Fruit fly (Drosophila melanogaster) whole organism, embryonic: ENCODE data around the gene CG9132.

Source experiments
- Adf1 ChIP-seq: fragments of 200-800 bp; sonication (Bioruptor generic); IDR thresholded peaks from 2 replicates; pipeline ENCODE4 v1.3.6; 2022; ENCODE audit warnings: missing biosample characterization, missing genetic modification characterization
- CG11504 ChIP-seq: fragments of 200-800 bp; sonication (Bioruptor generic); optimal IDR thresholded peaks from 3 replicates; lab custom pipeline; 2019; ENCODE audit warnings: missing biosample characterization, mild to moderate bottlenecking, missing genetic modification characterization, moderate library complexity
- CG12236 ChIP-seq: fragments of 200-800 bp; sonication (Bioruptor generic); optimal IDR thresholded peaks from 2 replicates; lab custom pipeline; 2016; ENCODE audit warnings: missing biosample characterization, missing genetic modification characterization
- CG13287 ChIP-seq: fragments of 200-800 bp; sonication (Bioruptor generic); IDR thresholded peaks from 2 replicates; pipeline ENCODE4 v1.3.6; 2022; ENCODE audit warnings: missing biosample characterization, missing genetic modification characterization; ENCODE audit not compliant: partially characterized antibody
- CG15479 ChIP-seq: fragments of 200-800 bp; sonication (Bioruptor generic); optimal IDR thresholded peaks from 3 replicates; lab custom pipeline; 2019; ENCODE audit warnings: missing biosample characterization, mild to moderate bottlenecking, missing genetic modification characterization, moderate library complexity
- CG15514 ChIP-seq: fragments of 200-800 bp; sonication (Bioruptor generic); optimal IDR thresholded peaks from 3 replicates; lab custom pipeline; 2017; ENCODE audit warnings: missing biosample characterization, missing genetic modification characterization, mild to moderate bottlenecking, moderate library complexity, missing genetic modification reagents
- CG1602 ChIP-seq: fragments of 200-800 bp; sonication (Bioruptor generic); optimal IDR thresholded peaks from 3 replicates; lab custom pipeline; 2016; ENCODE audit warnings: missing biosample characterization, missing genetic modification characterization
- CG18599 ChIP-seq: fragments of 200-800 bp; sonication (Bioruptor generic); optimal IDR thresholded peaks from 3 replicates; lab custom pipeline; 2017; ENCODE audit warnings: missing biosample characterization, missing genetic modification characterization, mild to moderate bottlenecking, moderate library complexity, missing genetic modification reagents
- CG32532 ChIP-seq: fragments of 200-800 bp; sonication (Bioruptor generic); IDR thresholded peaks from 2 replicates; pipeline ENCODE4 v1.3.6; 2022; ENCODE audit warnings: missing biosample characterization, missing genetic modification characterization
- CG3281 ChIP-seq: fragments of 200-800 bp; sonication (Bioruptor generic); optimal IDR thresholded peaks from 3 replicates; lab custom pipeline; 2017; ENCODE audit warnings: missing biosample characterization, mild to moderate bottlenecking, missing genetic modification characterization
- CG33557 ChIP-seq: fragments of 200-800 bp; sonication (Bioruptor generic); optimal IDR thresholded peaks from 2 replicates; lab custom pipeline; 2019; ENCODE audit warnings: missing biosample characterization, mild to moderate bottlenecking, missing genetic modification characterization, moderate library complexity
- CG34376 ChIP-seq: fragments of 200-800 bp; sonication (Bioruptor generic); optimal IDR thresholded peaks from 2 replicates; lab custom pipeline; 2018; ENCODE audit warnings: missing biosample characterization, mild to moderate bottlenecking, missing genetic modification characterization
- CG3995 ChIP-seq: fragments of 200-800 bp; sonication (Bioruptor generic); optimal IDR thresholded peaks from 3 replicates; lab custom pipeline; 2016; ENCODE audit warnings: missing biosample characterization, missing genetic modification characterization
- CG4360 ChIP-seq: fragments of 200-800 bp; sonication (Bioruptor generic); IDR thresholded peaks from 2 replicates; pipeline ENCODE4 v1.3.6; 2022; ENCODE audit warnings: missing biosample characterization, missing genetic modification characterization
- CG4820 ChIP-seq: fragments of 200-800 bp; sonication (Bioruptor generic); optimal IDR thresholded peaks from 3 replicates; lab custom pipeline; 2016; ENCODE audit warnings: missing biosample characterization, missing genetic modification characterization
- CG8281 ChIP-seq: fragments of 200-800 bp; sonication (Bioruptor generic); optimal IDR thresholded peaks from 2 replicates; lab custom pipeline; 2018; ENCODE audit warnings: missing biosample characterization, mild to moderate bottlenecking, missing genetic modification characterization, moderate library complexity
- Jarid2 ChIP-seq: fragments of 200-800 bp; sonication (Bioruptor generic); optimal IDR thresholded peaks from 3 replicates; lab custom pipeline; 2017; ENCODE audit warnings: mild to moderate bottlenecking, missing biosample characterization, missing genetic modification reagents, missing genetic modification characterization
- MTF-1 ChIP-seq: fragments of 200-800 bp; sonication (Bioruptor generic); optimal IDR thresholded peaks from 2 replicates; lab custom pipeline; 2018; ENCODE audit warnings: missing biosample characterization, mild to moderate bottlenecking, missing genetic modification characterization, borderline replicate concordance
- Med ChIP-seq: fragments of 200-800 bp; sonication (Bioruptor generic); peaks from one replicate; lab custom pipeline; 2016; ENCODE audit warnings: missing biosample characterization, missing genetic modification characterization, mild to moderate bottlenecking, inconsistent platforms, moderate library complexity
- Sox102F ChIP-seq: fragments of 200-800 bp; sonication (Bioruptor generic); optimal IDR thresholded peaks from 2 replicates; lab custom pipeline; 2018; ENCODE audit warnings: missing biosample characterization, mild to moderate bottlenecking, missing genetic modification characterization, moderate library complexity
- Spps ChIP-seq: fragments of 200-800 bp; sonication (Bioruptor generic); optimal IDR thresholded peaks from 2 replicates; lab custom pipeline; 2018; ENCODE audit warnings: missing biosample characterization, mild to moderate bottlenecking, missing genetic modification characterization
- Sry-β ChIP-seq: fragments of 200-800 bp; sonication (Bioruptor generic); optimal IDR thresholded peaks from 2 replicates; lab custom pipeline; 2018; ENCODE audit warnings: missing biosample characterization, mild to moderate bottlenecking, missing genetic modification characterization, moderate library complexity
- Trl ChIP-seq, 3 experiments: fragments of >200 bp in 2 of 3; fragments of 200-800 bp in 1 of 3; sonication (Bioruptor generic) in 1 of 3; optimal IDR thresholded peaks; 2 replicates in 1 of 3; 3 replicates in 2 of 3; lab custom pipeline; 2016 to 2017; ENCODE audit warnings: missing biosample characterization in 1 of 3, missing genetic modification characterization in 1 of 3
- aop ChIP-seq: fragments of 200-800 bp; sonication (Bioruptor generic); IDR thresholded peaks from 2 replicates; pipeline ENCODE4 v1.3.6; 2022; ENCODE audit warnings: missing biosample characterization, missing genetic modification characterization
- bbx ChIP-seq: fragments of 200-800 bp; sonication (Bioruptor generic); IDR thresholded peaks from 2 replicates; pipeline ENCODE4 v1.3.6; 2022; ENCODE audit warnings: missing biosample characterization, missing genetic modification characterization; ENCODE audit not compliant: partially characterized antibody
- cg ChIP-seq: fragments of 200-800 bp; sonication (Bioruptor generic); optimal IDR thresholded peaks from 3 replicates; lab custom pipeline; 2019; ENCODE audit warnings: missing biosample characterization, mild to moderate bottlenecking, missing genetic modification characterization, moderate library complexity
- chinmo ChIP-seq: fragments of 200-800 bp; sonication (Bioruptor generic); IDR thresholded peaks from 4 replicates; pipeline ENCODE4 v1.3.6; 2022; ENCODE audit warnings: missing biosample characterization, missing genetic modification characterization; ENCODE audit not compliant: partially characterized antibody
- crol ChIP-seq: fragments of 200-800 bp; sonication (Bioruptor generic); IDR thresholded peaks from 2 replicates; pipeline ENCODE4 v1.3.6; 2022; ENCODE audit warnings: missing biosample characterization, missing genetic modification characterization
- dysf ChIP-seq: fragments of 200-800 bp; sonication (Bioruptor generic); IDR thresholded peaks from 3 replicates; pipeline ENCODE4 v1.3.6; 2022; ENCODE audit warnings: missing biosample characterization, missing genetic modification characterization
- grn ChIP-seq: fragments of 200-800 bp; sonication (Bioruptor generic); optimal IDR thresholded peaks from 3 replicates; lab custom pipeline; 2017; ENCODE audit warnings: missing biosample characterization, missing genetic modification characterization
- ken ChIP-seq: fragments of 200-800 bp; sonication (Bioruptor generic); IDR thresholded peaks from 3 replicates; pipeline ENCODE4 v1.3.6; 2022; ENCODE audit warnings: missing biosample characterization, missing genetic modification characterization
- nom ChIP-seq: fragments of 200-800 bp; sonication (Bioruptor generic); optimal IDR thresholded peaks from 2 replicates; lab custom pipeline; 2017; ENCODE audit warnings: missing biosample characterization, missing genetic modification characterization, mild to moderate bottlenecking, moderate library complexity, missing genetic modification reagents
- pita ChIP-seq: fragments of 200-800 bp; sonication (Bioruptor generic); optimal IDR thresholded peaks from 2 replicates; lab custom pipeline; 2017; ENCODE audit warnings: missing biosample characterization, mild to moderate bottlenecking, missing genetic modification characterization
- rib ChIP-seq: fragments of 200-800 bp; sonication (Bioruptor generic); IDR thresholded peaks from 2 replicates; pipeline ENCODE4 v1.3.6; 2022; ENCODE audit warnings: missing biosample characterization, missing genetic modification characterization
- row ChIP-seq: fragments of 200-800 bp; sonication (Bioruptor generic); IDR thresholded peaks from 3 replicates; pipeline ENCODE4 v1.3.6; 2022; ENCODE audit warnings: missing biosample characterization, missing genetic modification characterization
- sd ChIP-seq: fragments of 200-800 bp; sonication (Bioruptor generic); optimal IDR thresholded peaks from 3 replicates; lab custom pipeline; 2018; ENCODE audit warnings: missing biosample characterization, mild to moderate bottlenecking, missing genetic modification characterization, moderate library complexity
- slbo ChIP-seq: fragments of 200-800 bp; sonication (Bioruptor generic); IDR thresholded peaks from 2 replicates; pipeline ENCODE4 v1.3.6; 2022; ENCODE audit warnings: missing biosample characterization, missing genetic modification characterization
- so ChIP-seq: fragments of 200-800 bp; sonication (Bioruptor generic); IDR thresholded peaks from 3 replicates; pipeline ENCODE4 v1.3.6; 2022; ENCODE audit warnings: missing biosample characterization, missing genetic modification characterization
- sug ChIP-seq: fragments of 200-800 bp; optimal IDR thresholded peaks from 2 replicates; lab custom pipeline; 2019; ENCODE audit warnings: missing biosample characterization, mild to moderate bottlenecking, missing genetic modification characterization, moderate library complexity
- usp ChIP-seq: fragments of >200 bp; optimal IDR thresholded peaks from 2 replicates; lab custom pipeline; 2017; ENCODE audit warnings: missing biosample characterization, missing genetic modification characterization

The CG9132 gene

dm6 chrX:16836091-16836799 is 35.7 kb upstream of the CG9132 start:
- peak; percentile 15 for TF ChIP-seq CG15479 (GFP tag; lab: Kevin White, UChicago)
- TF ChIP-seq Sry-β: peak; percentile 65
- TF ChIP-seq MTF-1 (GFP tag; lab: Kevin White, UChicago): peak; percentile 17
- TF ChIP-seq CG3281 (GFP tag; lab: Kevin White, UChicago): peak; percentile 8
- TF ChIP-seq CG8281 (tag; lab: Kevin White, UChicago): peak; percentile 65
- TF ChIP-seq grn: peak; percentile 11
- no peak for TF ChIP-seq bbx (GFP tag; lab: Robert Waterston, UW)
- no peak for TF ChIP-seq aop
- TF ChIP-seq pita (GFP tag; lab: Kevin White, UChicago): no peak
- TF ChIP-seq CG18599 (GFP tag; lab: Kevin White, UChicago): peak; percentile 2
- no peak for TF ChIP-seq Spps (tag; lab: Kevin White, UChicago)
- peak; percentile 45 for TF ChIP-seq CG34376 (GFP tag; lab: Kevin White, UChicago)
- 0 out of 2 replicates have a peak, but pooled peaks have one; percentile 53 for TF ChIP-seq rib (GFP tag; lab: Robert Waterston, UW)
- TF ChIP-seq CG4820 (GFP tag; lab: Kevin White, UChicago): no peak
- peak; percentile 34; the same call in 1 of the 2 replicates for TF ChIP-seq CG32532
- no peak for TF ChIP-seq CG33557 (GFP tag; lab: Kevin White, UChicago)
- TF ChIP-seq CG1602 (GFP tag; lab: Kevin White, UChicago): no peak
- TF ChIP-seq Med: peak; percentile 36
- peak; percentile 63 for TF ChIP-seq sd (tag; lab: Kevin White, UChicago)
- TF ChIP-seq Adf1 (GFP tag; lab: Robert Waterston, UW): peak; percentile 39; the same call in 1 of the 2 replicates
- TF ChIP-seq CG4360 (GFP tag; lab: Robert Waterston, UW): peak; percentile 53
- TF ChIP-seq chinmo: peak; percentile 84; the same call in 2 of the 4 replicates
- TF ChIP-seq sug (tag; lab: Kevin White, UChicago): peak; percentile 28
- peak; percentile 89 for TF ChIP-seq CG15514 (GFP tag; lab: Kevin White, UChicago)
- no peak for TF ChIP-seq CG12236 (GFP tag; lab: Kevin White, UChicago)
- TF ChIP-seq Trl (optimal IDR thresholded peaks at IDR 0.05; lab: Kevin White, UChicago): peak; percentile 52 to 64
- no peak for TF ChIP-seq Trl (GFP tag; optimal IDR thresholded peaks at IDR 0.05; lab: Kevin White, UChicago)
- TF ChIP-seq so: 0 out of 3 replicates have a peak, but pooled peaks have one; percentile 43
- peak; percentile 8 for TF ChIP-seq cg (GFP tag; lab: Kevin White, UChicago)
- TF ChIP-seq CG3995 (GFP tag; lab: Kevin White, UChicago): peak; percentile 93
- no peak for TF ChIP-seq CG11504
- TF ChIP-seq CG13287 (GFP tag; lab: Robert Waterston, UW): no peak; the same call in 1 of the 2 replicates

- TF ChIP-seq row (GFP tag; lab: Robert Waterston, UW) (peak; percentile 9; the same call in 1 of the 3 replicates), Trl (optimal IDR thresholded peaks at IDR 0.05; lab: Kevin White, UChicago) (peak; percentile 11 to 34), Trl (GFP tag; optimal IDR thresholded peaks at IDR 0.05; lab: Kevin White, UChicago) (no peak), Sox102F (GFP tag; lab: Kevin White, UChicago) (no peak), Adf1 (GFP tag; lab: Robert Waterston, UW) (peak; percentile 86), CG32532 (peak; percentile 11; the same call in 1 of the 2 replicates), slbo (peak; percentile 27; the same call in 1 of the 2 replicates), Med (peak; percentile 72), Jarid2 (GFP tag; lab: Kevin White, UChicago) (peak; percentile 58), ken (GFP tag; lab: Robert Waterston, UW) (no peak), usp (GFP tag; lab: Kevin White, UChicago) (no peak), dysf (GFP tag; lab: Robert Waterston, UW) (no peak), crol (GFP tag; lab: Robert Waterston, UW) (0 out of 2 replicates have a peak, but pooled peaks have one; percentile 12), nom (GFP tag; lab: Kevin White, UChicago) (peak; percentile 55), chinmo (0 out of 4 replicates have a peak, but pooled peaks have one; percentile 26)
Observed at dm6 chrX:16835304-16835703, 34.8 kb upstream of the CG9132 start, which contains the start of the genes CG13004 and CG46306. Gene CG13004 (minus strand): TSS chrX:16835520. Gene CG46306 (minus strand): TSS chrX:16835520.
